Fruit fly (Drosophila melanogaster) whole organism, prepupa: ENCODE data around the gene RfC38.

Experiments
- CG3032 ChIP-seq: fragments of 200-800 bp; optimal IDR thresholded peaks from 2 replicates; lab custom pipeline; 2019; ENCODE audit warnings: missing biosample characterization, mild to moderate bottlenecking, missing genetic modification characterization, moderate library complexity
- CG6808 ChIP-seq: fragments of 200-800 bp; sonication (Bioruptor generic); optimal IDR thresholded peaks from 3 replicates; lab custom pipeline; 2017; ENCODE audit warnings: missing biosample characterization, missing genetic modification characterization, mild to moderate bottlenecking, moderate library complexity, missing genetic modification reagents
- Sox14 ChIP-seq: fragments of 200-800 bp; sonication (Bioruptor generic); optimal IDR thresholded peaks from 3 replicates; lab custom pipeline; 2016; ENCODE audit warnings: missing biosample characterization, missing genetic modification characterization

DNA sequence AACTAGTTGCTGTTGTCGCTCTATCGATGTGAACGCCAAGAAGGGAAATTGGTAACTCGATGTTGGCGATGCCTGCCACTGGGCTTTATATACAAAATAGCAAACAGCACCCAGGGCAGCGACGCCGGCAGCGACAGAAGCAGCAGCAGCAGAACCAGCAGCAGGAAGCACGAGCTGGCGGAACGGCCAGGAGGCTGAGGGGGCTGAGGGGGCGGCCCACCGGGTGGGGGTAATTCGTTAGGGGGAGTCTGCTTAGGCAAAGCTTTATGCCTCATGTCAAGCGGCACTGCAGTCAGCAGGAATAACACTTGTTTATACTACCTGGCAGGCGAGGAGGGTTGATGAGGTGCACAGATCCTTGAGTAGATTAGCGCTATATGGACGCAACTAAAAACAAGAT lies 49.1 kb downstream of the RfC38 start, which contains the start of gene AstC:
- TF ChIP-seq CG3032 (no peak), Sox14 (GFP tag; lab: Kevin White, UChicago) (no peak), CG6808 (GFP tag; lab: Kevin White, UChicago) (no peak)
